Worm (Caenorhabditis elegans) whole organism, L1 larva: ENCODE results near the gene pigc-1.
"Not testable (repeated sequence)": the region's sequence is repeated elsewhere in the genome, so short reads cannot be mapped to it uniquely, and the experiment has no call there.

ENCODE experiments used
- ceh-88 ChIP-seq: fragments of 200-800 bp; sonication (Bioruptor generic); IDR thresholded peaks from 2 replicates; pipeline ENCODE4 v1.3.6; 2022; ENCODE audit warnings: missing genetic modification characterization, missing compliant biosample characterization
- pag-3 ChIP-seq: sonication (generic microtip); optimal IDR thresholded peaks from 2 replicates; lab custom pipeline; 2017; ENCODE audit warnings: missing genetic modification characterization, mild to moderate bottlenecking, missing compliant biosample characterization, antibody characterized with exemption, borderline replicate concordance; ENCODE audit not compliant: insufficient read depth
- unc-86 ChIP-seq: sonication (generic microtip); optimal IDR thresholded peaks from 2 replicates; lab custom pipeline; 2016; ENCODE audit warnings: missing genetic modification characterization, missing compliant biosample characterization

Gene pigc-1

ce11 chrIV:9293825-9294224 lies 49.1 kb downstream of the pigc-1 start, which contains the start of gene nhr-264:
Gene nhr-264, minus strand, starts transcription at chrIV:9293925.
- TF ChIP-seq unc-86 (tag; lab: Kevin White, UChicago); pag-3 (tag; lab: Kevin White, UChicago); ceh-88: not testable (repeated sequence)
